Worm (Caenorhabditis elegans) whole organism, L4 larva: ENCODE measurements around the gene damt-1.

Source experiments
- D1046.2 ChIP-seq: fragments of 200-800 bp; sonication (Bioruptor generic); IDR thresholded peaks from 2 replicates; pipeline ENCODE4 v1.3.6; 2022; ENCODE audit warnings: missing genetic modification characterization, missing compliant biosample characterization
- F10B5.3 ChIP-seq: sonication (generic microtip); optimal IDR thresholded peaks from 2 replicates; lab custom pipeline; 2016; ENCODE audit warnings: mild to moderate bottlenecking, missing genetic modification characterization, missing compliant biosample characterization
- F37D6.2 ChIP-seq: sonication (generic microtip); optimal IDR thresholded peaks from 2 replicates; lab custom pipeline; 2016; ENCODE audit warnings: mild to moderate bottlenecking, missing genetic modification characterization, missing compliant biosample characterization
- F44E2.7 ChIP-seq: fragments of 200-800 bp; sonication (Bioruptor generic); IDR thresholded peaks from 2 replicates; pipeline ENCODE4 v2.1.2; 2022; ENCODE audit warnings: missing genetic modification characterization, missing compliant biosample characterization
- F49E8.2 ChIP-seq: sonication (generic microtip); optimal IDR thresholded peaks from 2 replicates; lab custom pipeline; 2016; ENCODE audit warnings: missing compliant biosample characterization, mild to moderate bottlenecking, missing genetic modification characterization, borderline replicate concordance
- Y5F2A.4 ChIP-seq: fragments of 200-800 bp; sonication (Bioruptor generic); optimal IDR thresholded peaks from 2 replicates; lab custom pipeline; 2018; ENCODE audit warnings: mild to moderate bottlenecking, missing genetic modification characterization, missing compliant biosample characterization
- Y75B8A.6 ChIP-seq: fragments of 200-800 bp; sonication (Bioruptor generic); IDR thresholded peaks from 2 replicates; pipeline ENCODE4 v1.3.6; 2022; ENCODE audit warnings: missing genetic modification reagents, missing genetic modification characterization, missing compliant biosample characterization
- ZK337.2 ChIP-seq: fragments of 200-800 bp; sonication (Bioruptor generic); IDR thresholded peaks from 2 replicates; pipeline ENCODE4 v1.3.6; 2022; ENCODE audit warnings: missing genetic modification reagents, missing genetic modification characterization, missing compliant biosample characterization
- ZK546.5 ChIP-seq, 2 experiments: sonication (generic microtip); optimal IDR thresholded peaks; 2 replicates each; lab custom pipeline; 2017; ENCODE audit warnings: missing biosample characterization in 2 of 2, missing genetic modification characterization in 2 of 2
- aha-1 ChIP-seq: fragments of 150-350 bp; peaks from one replicate; lab custom pipeline; 2014; ENCODE audit warnings: missing biosample characterization, missing genetic modification characterization
- aly-2 ChIP-seq: sonication (generic microtip); optimal IDR thresholded peaks from 2 replicates; lab custom pipeline; 2018; ENCODE audit warnings: missing biosample characterization, missing genetic modification characterization
- ama-1 ChIP-seq: fragments of 150-350 bp; optimal IDR thresholded peaks from 2 replicates; lab custom pipeline; 2014; ENCODE audit warnings: inconsistent platforms, mixed read lengths
- attf-4 ChIP-seq: sonication (generic microtip); optimal IDR thresholded peaks from 3 replicates; lab custom pipeline; 2017; ENCODE audit warnings: missing biosample characterization, missing genetic modification characterization
- ceh-32 ChIP-seq: sonication (generic microtip); optimal IDR thresholded peaks from 2 replicates; lab custom pipeline; 2016; ENCODE audit warnings: mild to moderate bottlenecking, missing genetic modification characterization, missing compliant biosample characterization; ENCODE audit not compliant: poor library complexity
- ceh-44 ChIP-seq: fragments of 200-800 bp; sonication (Bioruptor generic); IDR thresholded peaks from 2 replicates; pipeline ENCODE4 v1.3.6; 2022; ENCODE audit warnings: missing genetic modification reagents, missing genetic modification characterization, missing compliant biosample characterization
- ces-1 ChIP-seq: fragments of 150-350 bp; sonication (generic microtip); optimal IDR thresholded peaks from 4 replicates; lab custom pipeline; 2014; ENCODE audit warnings: missing biosample characterization, missing genetic modification reagents, missing genetic modification characterization
- daf-12 ChIP-seq: fragments of 150-350 bp; optimal IDR thresholded peaks from 2 replicates; lab custom pipeline; 2014; ENCODE audit warnings: missing biosample characterization, missing genetic modification reagents, missing genetic modification characterization
- daf-8 ChIP-seq: fragments of 200-800 bp; sonication (Bioruptor generic); IDR thresholded peaks from 2 replicates; pipeline ENCODE4 v1.3.6; 2022; ENCODE audit warnings: missing genetic modification characterization, missing compliant biosample characterization
- dmd-6 ChIP-seq: fragments of 200-800 bp; sonication (Bioruptor generic); IDR thresholded peaks from 2 replicates; pipeline ENCODE4 v1.3.6; 2022; ENCODE audit warnings: missing genetic modification reagents, missing genetic modification characterization, missing compliant biosample characterization
- dmd-9 ChIP-seq: fragments of 200-800 bp; sonication (Bioruptor generic); IDR thresholded peaks from 2 replicates; pipeline ENCODE4 v1.3.6; 2022; ENCODE audit warnings: missing genetic modification reagents, missing genetic modification characterization, missing compliant biosample characterization
- dve-1 ChIP-seq: sonication (generic microtip); optimal IDR thresholded peaks from 2 replicates; lab custom pipeline; 2017; ENCODE audit warnings: antibody characterized with exemption, mild to moderate bottlenecking, missing genetic modification characterization, missing compliant biosample characterization; ENCODE audit not compliant: insufficient read depth
- egl-43 ChIP-seq: fragments of 200-800 bp; sonication (Bioruptor generic); IDR thresholded peaks from 2 replicates; pipeline ENCODE4 v1.3.6; 2022; ENCODE audit warnings: missing genetic modification reagents, missing genetic modification characterization, missing compliant biosample characterization
- gei-8 ChIP-seq: fragments of 200-800 bp; sonication (Bioruptor generic); optimal IDR thresholded peaks from 2 replicates; lab custom pipeline; 2018; ENCODE audit warnings: mild to moderate bottlenecking, missing genetic modification characterization, missing compliant biosample characterization
- hmg-1.1 ChIP-seq: fragments of 200-800 bp; sonication (Bioruptor generic); IDR thresholded peaks from 2 replicates; pipeline ENCODE4 v1.3.6; 2022; ENCODE audit warnings: missing genetic modification reagents, missing genetic modification characterization, missing compliant biosample characterization
- lin-1 ChIP-seq: fragments of 200-800 bp; sonication (Bioruptor generic); IDR thresholded peaks from 2 replicates; pipeline ENCODE4 v1.3.6; 2022; ENCODE audit warnings: missing genetic modification reagents, missing genetic modification characterization, missing compliant biosample characterization
- lin-15B ChIP-seq: fragments of 150-350 bp; sonication (generic microtip); optimal IDR thresholded peaks from 3 replicates; lab custom pipeline; 2014; ENCODE audit warnings: missing biosample characterization, missing genetic modification characterization
- lin-29 ChIP-seq: fragments of 200-800 bp; sonication (Bioruptor generic); IDR thresholded peaks from 2 replicates; pipeline ENCODE4 v1.3.6; 2022; ENCODE audit warnings: missing genetic modification reagents, missing genetic modification characterization, missing compliant biosample characterization
- lin-38 ChIP-seq: fragments of 200-800 bp; sonication (Bioruptor generic); IDR thresholded peaks from 2 replicates; pipeline ENCODE4 v1.3.6; 2022; ENCODE audit warnings: missing genetic modification reagents, missing genetic modification characterization, missing compliant biosample characterization
- lin-39 ChIP-seq: fragments of 150-350 bp; optimal IDR thresholded peaks from 2 replicates; lab custom pipeline; 2014; ENCODE audit warnings: missing biosample characterization, missing genetic modification reagents, missing genetic modification characterization
- lir-3 ChIP-seq: sonication (generic microtip); optimal IDR thresholded peaks from 2 replicates; lab custom pipeline; 2016; ENCODE audit warnings: mild to moderate bottlenecking, missing genetic modification characterization, missing compliant biosample characterization
- lsy-2 ChIP-seq, 2 experiments: fragments of 150-350 bp in 1 of 2; sonication (generic microtip) in 1 of 2; optimal IDR thresholded peaks; 2 replicates each; lab custom pipeline; 2014 to 2017; ENCODE audit warnings: missing biosample characterization in 2 of 2, missing genetic modification characterization in 2 of 2
- madf-5 ChIP-seq, 2 experiments: fragments of 200-800 bp; sonication (Bioruptor generic); IDR thresholded peaks; 2 replicates each; pipeline ENCODE4 v1.3.6; 2022; ENCODE audit warnings: missing compliant biosample characterization in 2 of 2, missing genetic modification characterization in 2 of 2
- mep-1 ChIP-seq: fragments of 150-350 bp; sonication (generic microtip); optimal IDR thresholded peaks from 3 replicates; lab custom pipeline; 2014; ENCODE audit warnings: missing biosample characterization, missing genetic modification characterization
- nhr-10 ChIP-seq: fragments of 150-350 bp; optimal IDR thresholded peaks from 2 replicates; lab custom pipeline; 2014; ENCODE audit warnings: missing biosample characterization, missing genetic modification characterization
- nhr-111 ChIP-seq: fragments of 200-800 bp; sonication (Bioruptor generic); optimal IDR thresholded peaks from 2 replicates; lab custom pipeline; 2018; ENCODE audit warnings: mild to moderate bottlenecking, missing genetic modification characterization, missing compliant biosample characterization
- nhr-237 ChIP-seq: sonication (generic microtip); optimal IDR thresholded peaks from 2 replicates; lab custom pipeline; 2017; ENCODE audit warnings: missing biosample characterization, missing genetic modification characterization
- nhr-25 ChIP-seq: sonication (generic microtip); optimal IDR thresholded peaks from 2 replicates; lab custom pipeline; 2017; ENCODE audit warnings: missing genetic modification characterization, mild to moderate bottlenecking, missing compliant biosample characterization, antibody characterized with exemption, moderate library complexity, borderline replicate concordance; ENCODE audit not compliant: insufficient read depth
- nhr-41 ChIP-seq: fragments of 200-800 bp; sonication (Bioruptor generic); IDR thresholded peaks from 2 replicates; pipeline ENCODE4 v1.3.6; 2022; ENCODE audit warnings: missing genetic modification reagents, missing genetic modification characterization, missing compliant biosample characterization
- nhr-48 ChIP-seq: sonication (generic microtip); optimal IDR thresholded peaks from 2 replicates; lab custom pipeline; 2016; ENCODE audit warnings: mild to moderate bottlenecking, missing genetic modification characterization, missing compliant biosample characterization
- nhr-6 ChIP-seq: fragments of 150-350 bp; optimal IDR thresholded peaks from 2 replicates; lab custom pipeline; 2014; ENCODE audit warnings: missing biosample characterization, missing genetic modification characterization
- pha-4 ChIP-seq, 2 experiments: fragments of 150-350 bp in 1 of 2; fragments of 200-800 bp in 1 of 2; sonication (Bioruptor generic) in 1 of 2; IDR thresholded peaks in 1 of 2; optimal IDR thresholded peaks in 1 of 2; 2 replicates each; pipeline versions ENCODE4 v1.3.6 to Lab custom; 2014 to 2022; ENCODE audit warnings: missing genetic modification characterization in 2 of 2, missing genetic modification reagents in 2 of 2, missing biosample characterization in 1 of 2, missing compliant biosample characterization in 1 of 2
- pqm-1 ChIP-seq: sonication (generic microtip); optimal IDR thresholded peaks from 2 replicates; lab custom pipeline; 2017; ENCODE audit warnings: missing biosample characterization, missing genetic modification characterization
- rbr-2 ChIP-seq: sonication (generic microtip); optimal IDR thresholded peaks from 2 replicates; lab custom pipeline; 2016; ENCODE audit warnings: missing genotype, missing genetic modification characterization, missing compliant biosample characterization
- set-16 ChIP-seq: fragments of 200-800 bp; sonication (Bioruptor generic); IDR thresholded peaks from 2 replicates; pipeline ENCODE4 v1.3.6; 2022; ENCODE audit warnings: missing genetic modification reagents, missing genetic modification characterization, missing compliant biosample characterization
- skn-1 ChIP-seq: fragments of 150-350 bp; optimal IDR thresholded peaks from 2 replicates; lab custom pipeline; 2014; ENCODE audit warnings: missing biosample characterization, missing genetic modification characterization
- snpc-1.2 ChIP-seq: fragments of 200-800 bp; sonication (Bioruptor generic); IDR thresholded peaks from 2 replicates; pipeline ENCODE4 v1.3.6; 2022; ENCODE audit warnings: missing genetic modification reagents, missing genetic modification characterization, missing compliant biosample characterization
- snpc-4 ChIP-seq: fragments of 150-350 bp; optimal IDR thresholded peaks from 2 replicates; lab custom pipeline; 2014; ENCODE audit warnings: missing biosample characterization, missing genetic modification characterization
- spr-3 ChIP-seq: fragments of 200-800 bp; sonication (Bioruptor generic); optimal IDR thresholded peaks from 2 replicates; lab custom pipeline; 2018; ENCODE audit warnings: mild to moderate bottlenecking, missing genetic modification characterization, missing compliant biosample characterization
- unc-39 ChIP-seq: sonication (generic microtip); optimal IDR thresholded peaks from 2 replicates; lab custom pipeline; 2017; ENCODE audit warnings: missing biosample characterization, missing genetic modification characterization
- zfp-2 ChIP-seq: sonication (generic microtip); optimal IDR thresholded peaks from 2 replicates; lab custom pipeline; 2016; ENCODE audit warnings: mild to moderate bottlenecking, missing genetic modification characterization, missing compliant biosample characterization
- zip-2 ChIP-seq: fragments of 150-350 bp; optimal IDR thresholded peaks from 2 replicates; lab custom pipeline; 2014; ENCODE audit warnings: missing biosample characterization, missing genetic modification characterization
- ztf-7 ChIP-seq: fragments of 150-350 bp; optimal IDR thresholded peaks from 2 replicates; lab custom pipeline; 2014; ENCODE audit warnings: missing biosample characterization, missing genetic modification characterization

The damt-1 gene

DNA sequence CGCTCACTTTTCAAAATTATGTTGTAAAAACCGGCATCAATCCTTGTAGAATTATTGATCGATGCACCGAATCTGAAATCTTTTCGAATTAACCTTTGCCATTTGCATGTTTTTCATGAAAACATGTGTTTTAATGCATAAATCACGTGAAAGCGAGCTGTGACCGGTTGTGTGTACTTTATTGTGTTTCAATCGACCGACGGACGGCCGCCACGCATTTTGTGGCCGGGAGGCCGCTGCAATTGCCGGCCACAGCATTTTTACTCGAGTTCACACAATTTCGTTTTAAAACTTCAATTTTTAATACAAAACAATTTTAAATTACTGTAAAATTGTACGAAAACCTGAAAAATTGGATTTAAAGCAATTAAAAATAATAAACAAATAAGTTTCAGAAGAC lies 31.0 kb upstream of the damt-1 start, which contains the start of gene C25H3.11 (continued):
- TF ChIP-seq nhr-6, result no peak
- TF ChIP-seq nhr-41, result no peak; the same call in 1 of the 2 replicates
- TF ChIP-seq dmd-6 (GFP tag; lab: Robert Waterston, UW), result peak; percentile 49; the same call in 1 of the 2 replicates
- TF ChIP-seq ceh-44, result no peak
- TF ChIP-seq daf-12 (tag; lab: Kevin White, UChicago), result no peak
- no peak for TF ChIP-seq pha-4 (GFP tag; IDR thresholded peaks at IDR 0.05; lab: Robert Waterston, UW)
- TF ChIP-seq pha-4 (tag; optimal IDR thresholded peaks at IDR 0.05; lab: Kevin White, UChicago), result no peak
- 0 out of 2 replicates have a peak, but pooled peaks have one; percentile 10 for TF ChIP-seq Y75B8A.6
- no peak for TF ChIP-seq nhr-237 (tag; lab: Kevin White, UChicago)
- no peak for TF ChIP-seq ceh-32
- no peak for TF ChIP-seq Y5F2A.4 (GFP tag; lab: Kevin White, UChicago)
- no peak for TF ChIP-seq ZK337.2 (GFP tag; lab: Robert Waterston, UW)
- no peak for TF ChIP-seq ztf-7
- no peak for TF ChIP-seq F49E8.2 (tag; lab: Kevin White, UChicago)
- TF ChIP-seq ama-1, result peak; percentile 53
- TF ChIP-seq madf-5 (GFP tag; IDR thresholded peaks at IDR 0.05; lab: Robert Waterston, UW), result no peak
- no peak for TF ChIP-seq lin-29 (GFP tag; lab: Robert Waterston, UW)
- no peak for TF ChIP-seq lin-15B (tag; lab: Kevin White, UChicago)
- TF ChIP-seq hmg-1.1, result no peak
- 0 out of 2 replicates have a peak, but pooled peaks have one; percentile 55 for TF ChIP-seq egl-43 (GFP tag; lab: Robert Waterston, UW)
- TF ChIP-seq daf-8 (GFP tag; lab: Robert Waterston, UW), result no peak
- no peak for TF ChIP-seq nhr-25 (tag; lab: Kevin White, UChicago)
- peak; percentile 49 for TF ChIP-seq dve-1
- TF ChIP-seq gei-8 (GFP tag; lab: Kevin White, UChicago), result no peak
- no peak for TF ChIP-seq rbr-2 (tag; lab: Kevin White, UChicago)
- no peak for TF ChIP-seq attf-4 (tag; lab: Kevin White, UChicago)
- TF ChIP-seq set-16 (GFP tag; lab: Robert Waterston, UW), result no peak
- TF ChIP-seq F10B5.3 (tag; lab: Kevin White, UChicago), result no peak
- no peak for TF ChIP-seq zfp-2 (tag; lab: Kevin White, UChicago)
- TF ChIP-seq zip-2 (tag; lab: Kevin White, UChicago), result no peak
- no peak for TF ChIP-seq snpc-1.2 (GFP tag; lab: Robert Waterston, UW)
- no peak for TF ChIP-seq F37D6.2 (tag; lab: Kevin White, UChicago)
- no peak for TF ChIP-seq aha-1 (tag; lab: Kevin White, UChicago)
- no peak for TF ChIP-seq pqm-1
- TF ChIP-seq lin-39 (tag; lab: Kevin White, UChicago), result no peak
- no peak for TF ChIP-seq D1046.2 (GFP tag; lab: Robert Waterston, UW)
- TF ChIP-seq dmd-9, result no peak
- no peak for TF ChIP-seq aly-2 (tag; lab: Kevin White, UChicago)
- 0 out of 2 replicates have a peak, but pooled peaks have one; percentile 45 for TF ChIP-seq F44E2.7 (GFP tag; lab: Robert Waterston, UW)
- peak; percentile 47 for TF ChIP-seq mep-1 (tag; lab: Kevin White, UChicago)
- no peak for TF ChIP-seq unc-39 (tag; lab: Kevin White, UChicago)
- no peak for TF ChIP-seq nhr-111
- no peak for TF ChIP-seq skn-1 (tag; lab: Kevin White, UChicago)
- TF ChIP-seq ZK546.5 (tag; optimal IDR thresholded peaks at IDR 0.05; lab: Kevin White, UChicago), result no peak
- no peak for TF ChIP-seq nhr-10 (tag; lab: Kevin White, UChicago)
- TF ChIP-seq lir-3 (tag; lab: Kevin White, UChicago), result no peak
- no peak for TF ChIP-seq ces-1 (GFP tag; lab: Kevin White, UChicago)
- no peak for TF ChIP-seq spr-3
- no peak for TF ChIP-seq lin-38 (GFP tag; lab: Robert Waterston, UW)
- TF ChIP-seq nhr-48 (tag; lab: Kevin White, UChicago), result no peak
- no peak for TF ChIP-seq lin-1 (GFP tag; lab: Robert Waterston, UW)
- no peak for TF ChIP-seq snpc-4 (tag; lab: Kevin White, UChicago)
- TF ChIP-seq lsy-2 (tag; optimal IDR thresholded peaks at IDR 0.05; lab: Kevin White, UChicago), result no peak
